Fruit fly (Drosophila melanogaster) whole organism, embryonic: ENCODE measurements around the gene CG5080.

Source experiments
- Ada2b ChIP-seq: fragments of 200-800 bp; sonication (Bioruptor generic); IDR thresholded peaks from 2 replicates; pipeline ENCODE4 v1.3.6; 2022; ENCODE audit warnings: missing biosample characterization, missing genetic modification characterization
- CG12744 ChIP-seq: fragments of 200-800 bp; sonication (Bioruptor generic); optimal IDR thresholded peaks from 2 replicates; lab custom pipeline; 2016; ENCODE audit warnings: missing biosample characterization, missing genetic modification characterization
- CG2875 ChIP-seq: fragments of 200-800 bp; sonication (Bioruptor generic); optimal IDR thresholded peaks from 2 replicates; lab custom pipeline; 2017; ENCODE audit warnings: missing biosample characterization, mild to moderate bottlenecking, missing genetic modification characterization, missing genetic modification reagents
- CG9215 ChIP-seq: fragments of 200-800 bp; sonication (Bioruptor generic); IDR thresholded peaks from 2 replicates; pipeline ENCODE4 v1.3.6; 2022; ENCODE audit warnings: missing biosample characterization, missing genetic modification characterization
- HLH3B ChIP-seq: fragments of 200-800 bp; sonication (Bioruptor generic); IDR thresholded peaks from 2 replicates; pipeline ENCODE4 v1.3.6; 2022; ENCODE audit warnings: missing biosample characterization, missing genetic modification characterization
- Sox100B ChIP-seq: fragments of 200-800 bp; sonication (Bioruptor generic); optimal IDR thresholded peaks from 3 replicates; lab custom pipeline; 2018; ENCODE audit warnings: missing biosample characterization, mild to moderate bottlenecking, missing genetic modification characterization
- bbx ChIP-seq: fragments of 200-800 bp; sonication (Bioruptor generic); IDR thresholded peaks from 2 replicates; pipeline ENCODE4 v1.3.6; 2022; ENCODE audit warnings: missing biosample characterization, missing genetic modification characterization; ENCODE audit not compliant: partially characterized antibody
- fru ChIP-seq: fragments of >200 bp; optimal IDR thresholded peaks from 2 replicates; lab custom pipeline; 2017

DNA sequence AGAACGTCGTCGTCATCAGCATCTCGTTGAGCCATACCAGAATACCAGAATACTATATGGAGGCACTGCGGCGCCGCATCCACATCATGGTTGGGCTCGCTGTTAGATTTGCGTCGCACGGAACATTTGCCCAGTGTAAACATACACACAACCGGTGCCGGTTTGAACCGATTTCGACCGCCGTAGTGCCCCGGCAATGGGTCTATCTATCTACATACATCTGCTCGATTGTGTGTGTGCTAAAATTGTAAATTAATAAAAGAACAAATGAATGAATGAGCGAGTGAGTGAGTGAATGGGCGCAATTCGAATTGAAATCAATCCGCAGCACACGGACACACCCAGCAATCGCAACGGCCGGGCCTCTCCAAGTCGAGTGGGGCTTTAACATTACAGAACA lies 38.2 kb downstream of the CG5080 start:
- no peak for TF ChIP-seq CG2875
- no peak for TF ChIP-seq CG9215 (GFP tag; lab: Robert Waterston, UW)
- TF ChIP-seq Sox100B (GFP tag; lab: Kevin White, UChicago) = no peak
- no peak for TF ChIP-seq HLH3B (GFP tag; lab: Robert Waterston, UW)
- TF ChIP-seq CG12744 = no peak
- no peak for TF ChIP-seq bbx
- no peak for TF ChIP-seq fru (lab: Kevin White, UChicago)
- no peak for TF ChIP-seq Ada2b
